Fruit fly (Drosophila melanogaster): ENCODE data around the gene Ugt301D1.

Ugt301D1 gene

DNA sequence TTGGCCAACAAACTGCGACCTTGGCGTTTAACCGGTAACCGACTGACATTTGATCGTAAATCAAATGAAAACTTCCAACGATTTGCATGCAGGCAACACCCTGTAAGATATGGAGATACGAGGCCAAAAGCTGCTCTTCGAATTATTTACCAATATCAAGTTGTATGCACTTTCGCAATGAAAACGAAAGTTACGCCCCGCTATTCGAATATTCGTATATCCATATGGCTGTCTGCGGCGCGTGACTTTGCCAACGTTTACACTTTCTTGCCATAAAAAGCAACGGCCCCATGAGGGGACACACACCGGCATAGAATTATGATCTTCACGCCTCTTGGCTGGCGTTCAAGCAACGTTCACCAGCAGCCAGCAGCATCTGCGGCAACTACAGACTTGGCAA, 12.9 kb downstream of the Ugt301D1 start:
- TF ChIP-seq noc (tag; optimal IDR thresholded peaks at IDR 0.05) = no peak

DNA sequence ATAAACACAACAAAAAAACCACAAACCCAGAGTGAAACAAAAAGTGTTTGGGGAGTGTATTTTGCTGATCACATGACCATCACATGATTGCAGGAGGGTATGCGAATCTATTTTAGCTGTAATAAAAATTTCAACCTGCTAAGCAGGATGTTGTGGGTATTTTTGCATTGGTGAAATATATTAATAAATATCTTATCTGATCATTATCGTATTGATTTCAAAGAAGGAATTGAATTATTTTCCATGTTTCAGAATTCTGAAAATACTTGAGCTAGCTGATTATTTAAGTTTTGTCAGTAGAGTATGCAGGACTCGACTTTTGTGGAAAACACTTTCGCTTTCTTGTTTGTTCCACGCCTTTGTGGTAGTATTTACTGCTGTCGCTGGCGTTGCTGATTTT, 13.6 kb downstream of the Ugt301D1 start:
- TF ChIP-seq noc (tag; optimal IDR thresholded peaks at IDR 0.05) = no peak

DNA sequence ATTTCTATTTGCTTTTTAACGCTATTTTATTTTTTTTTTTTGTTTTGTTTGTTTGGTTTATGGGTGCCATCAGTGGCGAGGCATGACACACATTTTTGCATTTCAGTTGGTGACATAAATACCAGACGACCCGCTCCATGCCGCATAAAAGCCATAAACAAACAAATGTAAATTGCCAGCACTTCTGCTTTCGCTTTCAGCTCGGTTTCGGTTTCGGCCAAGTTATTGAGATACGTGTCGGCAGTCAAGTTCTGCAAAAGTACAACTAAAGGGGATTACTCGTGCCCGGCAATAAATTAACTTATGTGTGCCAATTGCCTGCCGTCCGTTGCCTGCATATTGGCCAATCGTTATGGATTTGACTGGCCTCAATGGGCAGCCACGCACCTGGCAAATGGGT, 15.5 kb downstream of the Ugt301D1 start:
- no peak for TF ChIP-seq noc (tag; optimal IDR thresholded peaks at IDR 0.05)

DNA sequence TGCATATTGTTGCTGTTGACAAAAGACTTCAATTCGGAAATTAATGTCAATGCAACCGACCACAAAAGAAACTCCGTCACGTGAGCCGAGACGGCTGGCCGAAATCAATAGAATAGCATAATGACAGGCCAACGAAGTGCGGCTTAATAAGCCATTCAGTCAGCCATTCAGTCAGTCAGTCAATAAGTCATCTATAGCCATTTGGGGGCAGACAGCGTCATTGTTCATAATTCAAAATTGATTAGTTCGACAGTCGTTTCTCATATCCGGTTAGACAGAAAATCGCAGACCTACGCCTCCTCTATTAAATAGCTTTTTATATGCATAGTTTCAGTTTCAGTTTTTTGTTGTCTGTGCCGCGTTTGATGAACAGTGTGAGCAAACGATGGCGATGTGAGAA, 16.6 kb downstream of the Ugt301D1 start:
- no peak for TF ChIP-seq noc (tag; optimal IDR thresholded peaks at IDR 0.05)

DNA sequence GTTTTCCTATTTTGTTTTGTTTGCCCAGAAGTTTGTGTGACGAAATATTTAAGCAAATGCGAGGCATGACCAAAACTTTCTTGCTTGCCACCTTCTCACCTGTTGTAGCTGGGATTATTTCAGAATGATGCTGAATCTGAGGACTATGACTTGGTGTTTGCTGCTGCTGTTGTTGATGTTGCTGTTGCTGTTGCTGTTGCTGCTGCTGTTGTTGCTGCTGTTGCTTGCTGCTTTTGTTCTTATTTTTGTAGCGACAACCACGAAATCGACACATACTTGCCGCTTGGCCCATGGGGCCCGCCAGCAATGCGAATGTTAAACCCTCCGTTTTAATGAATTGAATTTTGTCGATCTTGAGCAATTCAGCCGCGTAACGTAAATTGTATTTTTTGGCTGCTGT, 37.1 kb downstream of the Ugt301D1 start:
- TF ChIP-seq noc (tag; optimal IDR thresholded peaks at IDR 0.05) = no peak

DNA sequence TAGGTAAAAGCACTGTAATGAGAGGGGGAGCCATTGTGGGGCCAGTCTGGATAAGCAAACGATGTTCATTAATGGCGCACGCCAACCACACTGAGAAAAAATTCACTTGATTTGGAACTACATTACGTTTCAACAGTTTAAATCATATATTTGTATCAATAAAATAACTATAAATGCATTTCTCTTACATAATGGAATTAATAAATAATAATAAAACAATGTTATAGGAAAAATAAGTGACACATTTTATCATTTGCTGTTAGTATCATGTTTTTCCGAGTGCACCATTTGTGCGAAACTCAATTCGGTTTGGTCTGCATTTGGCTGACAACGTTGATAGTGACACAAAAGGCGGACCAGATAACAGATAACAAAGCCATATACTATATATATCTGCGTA, 39.4 kb downstream of the Ugt301D1 start:
- no peak for TF ChIP-seq noc (tag; optimal IDR thresholded peaks at IDR 0.05)

- peak; percentile 18 for TF ChIP-seq noc (tag; optimal IDR thresholded peaks at IDR 0.05)
These were observed 40.1 kb downstream of the Ugt301D1 start for dm6 chr2L:18549470-18549869.

DNA sequence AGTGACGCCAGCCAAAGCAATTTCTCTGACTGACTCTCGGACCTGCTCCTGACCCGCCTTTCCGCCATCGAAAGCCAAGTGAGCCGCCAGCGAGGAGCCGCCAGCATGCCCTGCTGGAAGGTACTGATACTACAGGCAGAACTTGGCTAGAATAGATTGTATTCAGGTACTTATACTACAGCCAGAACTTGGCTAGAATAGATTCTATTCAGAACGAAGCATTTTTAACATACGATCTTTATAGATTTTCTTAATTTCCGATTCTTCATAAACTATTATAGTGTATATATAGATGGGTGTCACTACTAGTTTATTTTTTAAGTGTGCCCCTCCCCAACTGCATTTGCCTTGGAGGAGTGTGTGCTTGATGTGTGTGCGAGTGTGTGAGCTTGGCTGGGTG, 44.8 kb downstream of the Ugt301D1 start:
- TF ChIP-seq noc (tag; optimal IDR thresholded peaks at IDR 0.05) = no peak

- TF ChIP-seq noc (tag; optimal IDR thresholded peaks at IDR 0.05) = no peak
These were observed 47.0 kb downstream of the Ugt301D1 start for dm6 chr2L:18556384-18556783.

dm6 chr2L:18557965-18558537, 48.7 kb downstream of the Ugt301D1 start:
- TF ChIP-seq noc (tag; optimal IDR thresholded peaks at IDR 0.05) = peak; percentile 72

DNA sequence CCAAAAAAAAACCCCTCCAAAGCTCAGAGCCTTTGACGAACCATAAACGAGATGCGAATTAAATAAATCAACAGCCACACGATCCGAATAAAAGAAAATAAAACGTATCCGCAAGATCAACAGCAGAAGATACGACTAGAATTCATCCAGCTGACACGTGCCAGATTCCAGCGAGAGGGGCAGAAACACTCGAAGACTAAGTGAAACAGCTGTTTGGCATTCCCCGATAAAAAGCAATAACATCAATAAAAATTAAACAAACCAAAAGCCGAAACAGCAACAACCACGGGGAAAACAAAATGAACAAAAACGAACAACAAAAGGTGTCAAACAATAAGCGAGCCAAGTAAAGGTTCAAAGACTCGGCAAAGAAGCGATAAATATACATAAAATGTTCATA, 49.7 kb downstream of the Ugt301D1 start:
- no peak for TF ChIP-seq noc (tag; optimal IDR thresholded peaks at IDR 0.05)

DNA sequence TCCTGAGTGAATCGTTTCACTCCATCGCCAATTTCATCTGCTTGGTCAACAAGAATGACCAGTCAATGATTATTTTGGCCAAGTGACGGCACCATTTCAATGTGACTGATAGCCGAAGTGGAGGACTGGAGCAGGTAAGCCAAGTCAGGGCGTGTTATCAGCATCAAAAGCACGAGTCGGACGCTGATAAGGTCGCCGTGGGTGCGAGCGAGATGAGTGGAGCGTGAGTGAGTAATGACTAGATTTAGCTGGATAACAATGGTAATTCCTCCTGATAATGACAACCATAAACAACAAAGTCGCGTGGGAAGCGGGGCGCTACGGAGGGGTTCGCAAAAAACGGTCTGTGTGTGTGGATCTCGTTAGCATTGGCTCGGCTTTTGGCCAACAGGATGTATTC, 51.7 kb downstream of the Ugt301D1 start:
- peak; percentile 30 for TF ChIP-seq noc (tag; optimal IDR thresholded peaks at IDR 0.05)

dm6 chr2L:18561522-18562119, 52.3 kb downstream of the Ugt301D1 start:
- peak; percentile 10 for TF ChIP-seq noc (tag; optimal IDR thresholded peaks at IDR 0.05)

DNA sequence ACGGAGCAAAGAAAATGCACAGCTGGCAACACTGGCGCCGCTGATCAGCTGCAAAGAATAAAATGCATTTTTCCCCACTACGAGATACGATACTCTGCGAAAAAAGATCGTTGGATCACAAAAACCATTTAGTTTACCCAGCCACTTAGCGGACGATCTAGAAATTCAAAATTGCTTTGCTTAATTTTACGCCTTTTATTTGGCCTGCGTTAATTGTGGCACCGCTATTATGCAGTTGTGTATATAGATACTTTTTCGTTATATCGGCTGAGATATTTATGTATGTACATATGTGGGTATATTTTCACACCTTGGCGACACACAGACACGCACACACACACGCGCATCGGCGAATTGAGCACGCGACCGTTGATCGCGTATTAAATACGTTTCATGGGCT, 53.2 kb downstream of the Ugt301D1 start:
- TF ChIP-seq noc (tag; optimal IDR thresholded peaks at IDR 0.05) = no peak
